Fruit fly (Drosophila melanogaster) whole organism, embryonic: ENCODE results near the gene CG45100.
A peak's percentile ranks its signal among the peaks of the same experiment; 100 is the strongest.

Experiments
- Antp ChIP-seq: fragments of 200-800 bp; sonication (Bioruptor generic); optimal IDR thresholded peaks from 3 replicates; lab custom pipeline; 2016; ENCODE audit warnings: missing biosample characterization, missing genetic modification characterization
- CG10321 ChIP-seq: fragments of 200-800 bp; sonication (Bioruptor generic); IDR thresholded peaks from 2 replicates; pipeline ENCODE4 v1.3.6; 2022; ENCODE audit warnings: missing biosample characterization, missing genetic modification characterization
- CG11085 ChIP-seq: fragments of 200-800 bp; sonication (Bioruptor generic); IDR thresholded peaks from 2 replicates; pipeline ENCODE4 v1.3.6; 2022; ENCODE audit warnings: missing biosample characterization, missing genetic modification characterization
- CG11093 ChIP-seq: fragments of 200-800 bp; sonication (Bioruptor generic); IDR thresholded peaks from 3 replicates; pipeline ENCODE4 v1.3.6; 2022; ENCODE audit warnings: missing biosample characterization, missing genetic modification characterization
- CG12744 ChIP-seq: fragments of 200-800 bp; sonication (Bioruptor generic); optimal IDR thresholded peaks from 2 replicates; lab custom pipeline; 2016; ENCODE audit warnings: missing biosample characterization, missing genetic modification characterization
- CG13894 ChIP-seq: fragments of 200-800 bp; sonication (Bioruptor generic); optimal IDR thresholded peaks from 3 replicates; lab custom pipeline; 2018; ENCODE audit warnings: missing biosample characterization, mild to moderate bottlenecking, missing genetic modification characterization, moderate library complexity
- CG14667 ChIP-seq: fragments of 200-800 bp; sonication (Bioruptor generic); IDR thresholded peaks from 2 replicates; pipeline ENCODE4 v1.3.6; 2022; ENCODE audit warnings: missing biosample characterization, missing genetic modification characterization
- CG15073 ChIP-seq: fragments of 200-800 bp; sonication (Bioruptor generic); optimal IDR thresholded peaks from 2 replicates; lab custom pipeline; 2016; ENCODE audit warnings: missing biosample characterization, missing genetic modification characterization
- CG16779 ChIP-seq: fragments of 200-800 bp; sonication (Bioruptor generic); IDR thresholded peaks from 2 replicates; pipeline ENCODE4 v1.3.6; 2022; ENCODE audit warnings: missing biosample characterization, missing genetic modification characterization
- CG18011 ChIP-seq: fragments of 200-800 bp; sonication (Bioruptor generic); optimal IDR thresholded peaks from 2 replicates; lab custom pipeline; 2017; ENCODE audit warnings: missing biosample characterization, missing genetic modification characterization, mild to moderate bottlenecking, moderate library complexity, missing genotype
- CG18599 ChIP-seq: fragments of 200-800 bp; sonication (Bioruptor generic); optimal IDR thresholded peaks from 3 replicates; lab custom pipeline; 2017; ENCODE audit warnings: missing biosample characterization, missing genetic modification characterization, mild to moderate bottlenecking, moderate library complexity, missing genetic modification reagents
- CG2120 ChIP-seq: fragments of 200-800 bp; sonication (Bioruptor generic); optimal IDR thresholded peaks from 3 replicates; lab custom pipeline; 2016; ENCODE audit warnings: missing biosample characterization, missing genetic modification characterization
- CG4820 ChIP-seq: fragments of 200-800 bp; sonication (Bioruptor generic); optimal IDR thresholded peaks from 3 replicates; lab custom pipeline; 2016; ENCODE audit warnings: missing biosample characterization, missing genetic modification characterization
- CG5245 ChIP-seq: fragments of 200-800 bp; sonication (Bioruptor generic); optimal IDR thresholded peaks from 3 replicates; lab custom pipeline; 2016; ENCODE audit warnings: missing biosample characterization, missing genetic modification characterization
- CG6683 ChIP-seq: fragments of 200-800 bp; sonication (Bioruptor generic); optimal IDR thresholded peaks from 2 replicates; lab custom pipeline; 2017; ENCODE audit warnings: missing biosample characterization, mild to moderate bottlenecking, missing genetic modification characterization, missing genetic modification reagents
- CG6791 ChIP-seq: fragments of 200-800 bp; sonication (Bioruptor generic); IDR thresholded peaks from 3 replicates; pipeline ENCODE4 v1.3.6; 2022; ENCODE audit warnings: missing biosample characterization, missing genetic modification characterization; ENCODE audit not compliant: partially characterized antibody
- CG7372 ChIP-seq: fragments of 200-800 bp; sonication (Bioruptor generic); IDR thresholded peaks from 2 replicates; pipeline ENCODE4 v1.3.6; 2022; ENCODE audit warnings: missing biosample characterization, missing genetic modification characterization
- CG7786 ChIP-seq: fragments of 200-800 bp; sonication (Bioruptor generic); optimal IDR thresholded peaks from 2 replicates; lab custom pipeline; 2016; ENCODE audit warnings: missing biosample characterization, missing genetic modification characterization
- CTCF ChIP-seq: fragments of 200-800 bp; sonication (Bioruptor generic); optimal IDR thresholded peaks from 2 replicates; lab custom pipeline; 2017; ENCODE audit warnings: missing biosample characterization, mild to moderate bottlenecking, missing genetic modification characterization, moderate library complexity
- D19B ChIP-seq: fragments of 200-800 bp; sonication (Bioruptor generic); optimal IDR thresholded peaks from 2 replicates; lab custom pipeline; 2017; ENCODE audit warnings: missing biosample characterization, mild to moderate bottlenecking, missing genetic modification characterization
- Dad ChIP-seq: fragments of 200-800 bp; sonication (Bioruptor generic); optimal IDR thresholded peaks from 3 replicates; lab custom pipeline; 2016; ENCODE audit warnings: missing biosample characterization, missing genetic modification characterization
- Dbx ChIP-seq: fragments of 200-800 bp; sonication (Bioruptor generic); IDR thresholded peaks from 3 replicates; pipeline ENCODE4 v1.3.6; 2022; ENCODE audit warnings: missing biosample characterization, missing genetic modification characterization
- Ptx1 ChIP-seq: fragments of 200-800 bp; sonication (Bioruptor generic); IDR thresholded peaks from 2 replicates; pipeline ENCODE4 v1.3.6; 2022; ENCODE audit warnings: missing biosample characterization, missing genetic modification characterization
- Usf ChIP-seq: fragments of 200-800 bp; sonication (Bioruptor generic); optimal IDR thresholded peaks from 2 replicates; lab custom pipeline; 2017; ENCODE audit warnings: missing genotype, missing biosample characterization, missing genetic modification characterization
- bbx ChIP-seq: fragments of 200-800 bp; sonication (Bioruptor generic); IDR thresholded peaks from 2 replicates; pipeline ENCODE4 v1.3.6; 2022; ENCODE audit warnings: missing biosample characterization, missing genetic modification characterization; ENCODE audit not compliant: partially characterized antibody
- bcd ChIP-seq: fragments of 200-800 bp; sonication (Bioruptor generic); optimal IDR thresholded peaks from 2 replicates; lab custom pipeline; 2017; ENCODE audit warnings: missing biosample characterization, mild to moderate bottlenecking, missing genetic modification characterization
- bigmax ChIP-seq: fragments of 200-800 bp; sonication (Bioruptor generic); optimal IDR thresholded peaks from 2 replicates; lab custom pipeline; 2018; ENCODE audit warnings: missing biosample characterization, mild to moderate bottlenecking, missing genetic modification characterization
- br ChIP-seq: fragments of >200 bp; optimal IDR thresholded peaks from 2 replicates; lab custom pipeline; 2017
- cas ChIP-seq: fragments of 200-800 bp; sonication (Bioruptor generic); IDR thresholded peaks from 2 replicates; pipeline ENCODE4 v1.3.6; 2022; ENCODE audit warnings: missing biosample characterization, missing genetic modification characterization
- crp ChIP-seq, 2 experiments: fragments of 200-800 bp; sonication (Bioruptor generic); optimal IDR thresholded peaks; 2 replicates in 1 of 2; 3 replicates in 1 of 2; lab custom pipeline; 2017; ENCODE audit warnings: missing biosample characterization in 2 of 2, missing genetic modification characterization in 2 of 2, mild to moderate bottlenecking in 1 of 2, moderate library complexity in 1 of 2
- dmrt99B ChIP-seq: fragments of 200-800 bp; sonication (Bioruptor generic); optimal IDR thresholded peaks from 2 replicates; lab custom pipeline; 2018; ENCODE audit warnings: missing biosample characterization, mild to moderate bottlenecking, missing genetic modification characterization, moderate library complexity
- dysf ChIP-seq: fragments of 200-800 bp; sonication (Bioruptor generic); IDR thresholded peaks from 3 replicates; pipeline ENCODE4 v1.3.6; 2022; ENCODE audit warnings: missing biosample characterization, missing genetic modification characterization
- gcm2 ChIP-seq: fragments of 200-800 bp; sonication (Bioruptor generic); optimal IDR thresholded peaks from 2 replicates; lab custom pipeline; 2016; ENCODE audit warnings: missing biosample characterization, missing genetic modification characterization
- gsb ChIP-seq: fragments of 200-800 bp; sonication (Bioruptor generic); IDR thresholded peaks from 2 replicates; pipeline ENCODE4 v1.3.6; 2022; ENCODE audit warnings: missing biosample characterization, missing genetic modification characterization
- inv ChIP-seq: fragments of 200-800 bp; sonication (Bioruptor generic); IDR thresholded peaks from 2 replicates; pipeline ENCODE4 v1.3.6; 2022; ENCODE audit warnings: missing biosample characterization, missing genetic modification characterization; ENCODE audit not compliant: partially characterized antibody
- jumu ChIP-seq: fragments of 200-800 bp; sonication (Bioruptor generic); optimal IDR thresholded peaks from 3 replicates; lab custom pipeline; 2016; ENCODE audit warnings: missing biosample characterization, missing genetic modification characterization
- maf-S ChIP-seq: fragments of 200-800 bp; sonication (Bioruptor generic); optimal IDR thresholded peaks from 2 replicates; lab custom pipeline; 2016; ENCODE audit warnings: missing biosample characterization, missing genetic modification characterization
- peb ChIP-seq: fragments of 200-800 bp; sonication (Bioruptor generic); IDR thresholded peaks from 2 replicates; pipeline ENCODE4 v1.3.6; 2022; ENCODE audit warnings: missing biosample characterization, missing genetic modification characterization
- pfk ChIP-seq: fragments of 200-800 bp; sonication (Bioruptor generic); optimal IDR thresholded peaks from 2 replicates; lab custom pipeline; 2018; ENCODE audit warnings: missing biosample characterization, mild to moderate bottlenecking, missing genetic modification characterization, moderate library complexity
- pum ChIP-seq: fragments of 200-800 bp; sonication (Bioruptor generic); optimal IDR thresholded peaks from 2 replicates; lab custom pipeline; 2016; ENCODE audit warnings: missing biosample characterization, missing genetic modification characterization
- pzg ChIP-seq: fragments of 200-800 bp; sonication (Bioruptor generic); optimal IDR thresholded peaks from 3 replicates; lab custom pipeline; 2018; ENCODE audit warnings: missing biosample characterization, mild to moderate bottlenecking, missing genetic modification characterization, moderate library complexity
- sc ChIP-seq, 3 experiments: fragments of >200 bp in 2 of 3; fragments of 200-800 bp in 1 of 3; sonication (Bioruptor generic) in 1 of 3; optimal IDR thresholded peaks; 2 replicates in 2 of 3; 3 replicates in 1 of 3; lab custom pipeline; 2017; ENCODE audit warnings: mild to moderate bottlenecking in 1 of 3, missing biosample characterization in 1 of 3, missing genetic modification characterization in 1 of 3, missing genetic modification reagents in 1 of 3
- scrt ChIP-seq: fragments of 200-800 bp; sonication (Bioruptor generic); optimal IDR thresholded peaks from 2 replicates; lab custom pipeline; 2018; ENCODE audit warnings: missing biosample characterization, mild to moderate bottlenecking, missing genetic modification characterization, moderate library complexity
- shn ChIP-seq: fragments of 200-800 bp; sonication (Bioruptor generic); optimal IDR thresholded peaks from 3 replicates; lab custom pipeline; 2016; ENCODE audit warnings: missing biosample characterization, missing genetic modification characterization
- sr ChIP-seq: fragments of 200-800 bp; sonication (Bioruptor generic); IDR thresholded peaks from 3 replicates; pipeline ENCODE4 v1.3.6; 2022; ENCODE audit warnings: missing biosample characterization, missing genetic modification characterization
- tna ChIP-seq: fragments of 200-800 bp; sonication (Bioruptor generic); IDR thresholded peaks from 2 replicates; pipeline ENCODE4 v1.3.6; 2022; ENCODE audit warnings: missing biosample characterization, missing genetic modification characterization; ENCODE audit not compliant: partially characterized antibody
- toy ChIP-seq: fragments of 200-800 bp; sonication (Bioruptor generic); IDR thresholded peaks from 2 replicates; pipeline ENCODE4 v1.3.6; 2022; ENCODE audit warnings: missing biosample characterization, missing genetic modification characterization
- unc-4 ChIP-seq: fragments of 200-800 bp; sonication (Bioruptor generic); IDR thresholded peaks from 2 replicates; pipeline ENCODE4 v1.3.6; 2022; ENCODE audit warnings: missing biosample characterization, missing genetic modification characterization; ENCODE audit not compliant: partially characterized antibody
- vnd ChIP-seq: fragments of 200-800 bp; sonication (Bioruptor generic); IDR thresholded peaks from 3 replicates; pipeline ENCODE4 v1.3.6; 2022; ENCODE audit warnings: missing biosample characterization, missing genetic modification characterization; ENCODE audit not compliant: partially characterized antibody
- vvl ChIP-seq: fragments of 200-800 bp; sonication (Bioruptor generic); IDR thresholded peaks from 2 replicates; pipeline ENCODE4 v1.3.6; 2022; ENCODE audit warnings: missing biosample characterization, missing genetic modification characterization
- yki ChIP-seq: fragments of >200 bp; optimal IDR thresholded peaks from 3 replicates; lab custom pipeline; 2018
- z ChIP-seq: fragments of 200-800 bp; sonication (Bioruptor generic); IDR thresholded peaks from 3 replicates; pipeline ENCODE4 v1.3.6; 2022; ENCODE audit warnings: missing biosample characterization, missing genetic modification characterization

Gene CG45100

DNA sequence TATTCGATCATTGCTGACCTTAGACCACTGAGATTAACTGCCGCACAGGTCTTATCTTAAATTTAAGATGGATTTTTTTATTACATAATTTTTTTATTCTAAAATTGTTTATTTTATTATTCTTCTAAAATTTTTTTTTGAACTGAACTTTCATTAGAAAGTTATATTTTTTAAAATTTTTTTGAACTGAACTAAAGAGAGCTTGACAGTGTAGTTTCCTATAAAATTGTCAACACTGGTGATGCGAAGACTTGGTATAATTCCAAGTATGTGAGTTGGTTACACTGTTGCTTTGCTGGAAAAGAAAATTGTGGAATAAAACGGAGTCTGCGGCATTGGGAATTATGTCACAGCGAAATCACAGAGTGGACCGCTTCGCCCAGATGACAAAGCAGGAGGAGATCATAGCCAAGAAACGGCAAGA lies 10.9 kb upstream of the CG45100 start, which contains the start of gene CG31550 (continued):
- TF ChIP-seq CG6683 (no peak), CG12744 (GFP tag; lab: Kevin White, UChicago) (peak; percentile 11), CG2120 (GFP tag; lab: Kevin White, UChicago) (peak; percentile 78), D19B (peak; percentile 45), CG5245 (GFP tag; lab: Kevin White, UChicago) (no peak), CG6791 (GFP tag; lab: Robert Waterston, UW) (no peak), toy (GFP tag; lab: Robert Waterston, UW) (peak; percentile 44; the same call in 1 of the 2 replicates), jumu (no peak), CG15073 (GFP tag; lab: Kevin White, UChicago) (no peak), vnd (GFP tag; lab: Robert Waterston, UW) (no peak), bcd (peak; percentile 64), yki (lab: Kevin White, UChicago) (no peak), gsb (GFP tag; lab: Robert Waterston, UW) (no peak), unc-4 (no peak), cas (GFP tag; lab: Robert Waterston, UW) (peak; percentile 57; the same call in 1 of the 2 replicates), sr (GFP tag; lab: Robert Waterston, UW) (no peak), pzg (GFP tag; lab: Kevin White, UChicago) (peak; percentile 46), Ptx1 (peak; percentile 87), scrt (GFP tag; lab: Kevin White, UChicago) (no peak), CTCF (GFP tag; lab: Kevin White, UChicago) (no peak), pum (peak; percentile 19), CG10321 (no peak), CG18011 (GFP tag; lab: Kevin White, UChicago) (no peak), Dad (GFP tag; lab: Kevin White, UChicago) (peak; percentile 54), CG14667 (GFP tag; lab: Robert Waterston, UW) (peak; percentile 73), CG4820 (peak; percentile 29), peb (GFP tag; lab: Robert Waterston, UW) (no peak), bigmax (GFP tag; lab: Kevin White, UChicago) (no peak), maf-S (GFP tag; lab: Kevin White, UChicago) (peak; percentile 21), CG16779 (GFP tag; lab: Robert Waterston, UW) (no peak), inv (GFP tag; lab: Robert Waterston, UW) (no peak), CG13894 (tag; lab: Kevin White, UChicago) (no peak), vvl (GFP tag; lab: Robert Waterston, UW) (peak; percentile 84), gcm2 (GFP tag; lab: Kevin White, UChicago) (no peak), CG11085 (GFP tag; lab: Robert Waterston, UW) (peak; percentile 73; the same call in 1 of the 2 replicates), shn (peak; percentile 45), CG11093 (peak; percentile 62; the same call in 2 of the 3 replicates), pfk (GFP tag; lab: Kevin White, UChicago) (no peak), dysf (peak; percentile 81), CG7372 (GFP tag; lab: Robert Waterston, UW) (0 out of 2 replicates have a peak, but pooled peaks have one; percentile 55), bbx (GFP tag; lab: Robert Waterston, UW) (no peak), br (lab: Kevin White, UChicago) (no peak), Usf (GFP tag; lab: Kevin White, UChicago) (peak; percentile 33), CG18599 (GFP tag; lab: Kevin White, UChicago) (peak; percentile 55), Dbx (peak; percentile 77; the same call in 2 of the 3 replicates), crp (GFP tag; optimal IDR thresholded peaks at IDR 0.05; lab: Kevin White, UChicago) (no peak), z (GFP tag; lab: Robert Waterston, UW) (no peak), Antp (no peak), sc (optimal IDR thresholded peaks at IDR 0.05; lab: Kevin White, UChicago) (no peak), sc (GFP tag; optimal IDR thresholded peaks at IDR 0.05; lab: Kevin White, UChicago) (no peak), dmrt99B (tag; lab: Kevin White, UChicago) (no peak), CG7786 (GFP tag; lab: Kevin White, UChicago) (peak; percentile 62), tna (GFP tag; lab: Robert Waterston, UW) (no peak)
